Worm (Caenorhabditis elegans) whole organism, L4 larva: ENCODE measurements around the gene nlp-78.

Source experiments
- D1046.2 ChIP-seq: fragments of 200-800 bp; sonication (Bioruptor generic); IDR thresholded peaks from 2 replicates; pipeline ENCODE4 v1.3.6; 2022; ENCODE audit warnings: missing genetic modification characterization, missing compliant biosample characterization
- F37D6.2 ChIP-seq: sonication (generic microtip); optimal IDR thresholded peaks from 2 replicates; lab custom pipeline; 2016; ENCODE audit warnings: mild to moderate bottlenecking, missing genetic modification characterization, missing compliant biosample characterization
- F49E8.2 ChIP-seq: sonication (generic microtip); optimal IDR thresholded peaks from 2 replicates; lab custom pipeline; 2016; ENCODE audit warnings: missing compliant biosample characterization, mild to moderate bottlenecking, missing genetic modification characterization, borderline replicate concordance
- Y105C5A.15 ChIP-seq: fragments of 200-800 bp; sonication (Bioruptor generic); IDR thresholded peaks from 2 replicates; pipeline ENCODE4 v1.3.6; 2022; ENCODE audit warnings: missing genetic modification characterization, missing compliant biosample characterization
- Y75B8A.6 ChIP-seq: fragments of 200-800 bp; sonication (Bioruptor generic); IDR thresholded peaks from 2 replicates; pipeline ENCODE4 v1.3.6; 2022; ENCODE audit warnings: missing genetic modification reagents, missing genetic modification characterization, missing compliant biosample characterization
- ZK337.2 ChIP-seq: fragments of 200-800 bp; sonication (Bioruptor generic); IDR thresholded peaks from 2 replicates; pipeline ENCODE4 v1.3.6; 2022; ENCODE audit warnings: missing genetic modification reagents, missing genetic modification characterization, missing compliant biosample characterization
- ZK546.5 ChIP-seq, 2 experiments: sonication (generic microtip); optimal IDR thresholded peaks; 2 replicates each; lab custom pipeline; 2017; ENCODE audit warnings: missing biosample characterization in 2 of 2, missing genetic modification characterization in 2 of 2
- aha-1 ChIP-seq: fragments of 150-350 bp; peaks from one replicate; lab custom pipeline; 2014; ENCODE audit warnings: missing biosample characterization, missing genetic modification characterization
- ceh-20 ChIP-seq: fragments of 200-800 bp; sonication (Bioruptor generic); IDR thresholded peaks from 2 replicates; pipeline ENCODE4 v1.3.6; 2022; ENCODE audit warnings: missing genetic modification reagents, missing genetic modification characterization, missing compliant biosample characterization
- ceh-28 ChIP-seq: fragments of 150-350 bp; optimal IDR thresholded peaks from 2 replicates; lab custom pipeline; 2014; ENCODE audit warnings: missing biosample characterization, missing genetic modification reagents, missing genetic modification characterization
- ceh-82 ChIP-seq: sonication (generic microtip); optimal IDR thresholded peaks from 2 replicates; lab custom pipeline; 2017; ENCODE audit warnings: missing biosample characterization, missing genetic modification characterization
- cey-2 ChIP-seq: sonication (generic microtip); optimal IDR thresholded peaks from 3 replicates; lab custom pipeline; 2017; ENCODE audit warnings: missing genetic modification characterization, mild to moderate bottlenecking, missing compliant biosample characterization, antibody characterized with exemption, borderline replicate concordance; ENCODE audit not compliant: insufficient read depth
- daf-12 ChIP-seq: fragments of 150-350 bp; optimal IDR thresholded peaks from 2 replicates; lab custom pipeline; 2014; ENCODE audit warnings: missing biosample characterization, missing genetic modification reagents, missing genetic modification characterization
- daf-16 ChIP-seq, 3 experiments: sonication (generic microtip); optimal IDR thresholded peaks; 2 replicates each; lab custom pipeline; 2016 to 2017; ENCODE audit warnings: missing genetic modification characterization in 3 of 3, missing genetic modification reagents in 3 of 3, mild to moderate bottlenecking in 2 of 3, missing compliant biosample characterization in 2 of 3, missing biosample characterization in 1 of 3, moderate library complexity in 1 of 3
- dmd-6 ChIP-seq: fragments of 200-800 bp; sonication (Bioruptor generic); IDR thresholded peaks from 2 replicates; pipeline ENCODE4 v1.3.6; 2022; ENCODE audit warnings: missing genetic modification reagents, missing genetic modification characterization, missing compliant biosample characterization
- dmd-9 ChIP-seq: fragments of 200-800 bp; sonication (Bioruptor generic); IDR thresholded peaks from 2 replicates; pipeline ENCODE4 v1.3.6; 2022; ENCODE audit warnings: missing genetic modification reagents, missing genetic modification characterization, missing compliant biosample characterization
- dpl-1 ChIP-seq: fragments of 150-350 bp; optimal IDR thresholded peaks from 2 replicates; lab custom pipeline; 2014; ENCODE audit warnings: missing biosample characterization, missing genetic modification reagents, missing genetic modification characterization
- dve-1 ChIP-seq: sonication (generic microtip); optimal IDR thresholded peaks from 2 replicates; lab custom pipeline; 2017; ENCODE audit warnings: antibody characterized with exemption, mild to moderate bottlenecking, missing genetic modification characterization, missing compliant biosample characterization; ENCODE audit not compliant: insufficient read depth
- egl-43 ChIP-seq: fragments of 200-800 bp; sonication (Bioruptor generic); IDR thresholded peaks from 2 replicates; pipeline ENCODE4 v1.3.6; 2022; ENCODE audit warnings: missing genetic modification reagents, missing genetic modification characterization, missing compliant biosample characterization
- hlh-11 ChIP-seq: fragments of 200-800 bp; sonication (Bioruptor generic); optimal IDR thresholded peaks from 2 replicates; lab custom pipeline; 2018; ENCODE audit warnings: mild to moderate bottlenecking, missing genetic modification characterization, missing compliant biosample characterization
- hlh-30 ChIP-seq: sonication (generic microtip); optimal IDR thresholded peaks from 2 replicates; lab custom pipeline; 2017; ENCODE audit warnings: antibody characterized with exemption, mild to moderate bottlenecking, missing genetic modification characterization, missing compliant biosample characterization; ENCODE audit not compliant: insufficient read depth
- hmg-1.1 ChIP-seq: fragments of 200-800 bp; sonication (Bioruptor generic); IDR thresholded peaks from 2 replicates; pipeline ENCODE4 v1.3.6; 2022; ENCODE audit warnings: missing genetic modification reagents, missing genetic modification characterization, missing compliant biosample characterization
- lim-7 ChIP-seq: fragments of 200-800 bp; sonication (Bioruptor generic); IDR thresholded peaks from 2 replicates; pipeline ENCODE4 v1.3.6; 2022; ENCODE audit warnings: missing genetic modification characterization, missing compliant biosample characterization
- lin-13 ChIP-seq: fragments of 150-350 bp; optimal IDR thresholded peaks from 2 replicates; lab custom pipeline; 2014; ENCODE audit warnings: missing biosample characterization, missing genetic modification reagents, missing genetic modification characterization
- lin-29 ChIP-seq: fragments of 200-800 bp; sonication (Bioruptor generic); IDR thresholded peaks from 2 replicates; pipeline ENCODE4 v1.3.6; 2022; ENCODE audit warnings: missing genetic modification reagents, missing genetic modification characterization, missing compliant biosample characterization
- lin-38 ChIP-seq: fragments of 200-800 bp; sonication (Bioruptor generic); IDR thresholded peaks from 2 replicates; pipeline ENCODE4 v1.3.6; 2022; ENCODE audit warnings: missing genetic modification reagents, missing genetic modification characterization, missing compliant biosample characterization
- lir-3 ChIP-seq: sonication (generic microtip); optimal IDR thresholded peaks from 2 replicates; lab custom pipeline; 2016; ENCODE audit warnings: mild to moderate bottlenecking, missing genetic modification characterization, missing compliant biosample characterization
- lsy-2 ChIP-seq, 2 experiments: fragments of 150-350 bp in 1 of 2; sonication (generic microtip) in 1 of 2; optimal IDR thresholded peaks; 2 replicates each; lab custom pipeline; 2014 to 2017; ENCODE audit warnings: missing biosample characterization in 2 of 2, missing genetic modification characterization in 2 of 2
- madf-9 ChIP-seq: fragments of 200-800 bp; sonication (Bioruptor generic); conservative IDR thresholded peaks from 2 replicates; pipeline ENCODE4 v1.3.6; 2022; ENCODE audit warnings: missing genetic modification reagents, missing genetic modification characterization, missing compliant biosample characterization
- mep-1 ChIP-seq: fragments of 150-350 bp; sonication (generic microtip); optimal IDR thresholded peaks from 3 replicates; lab custom pipeline; 2014; ENCODE audit warnings: missing biosample characterization, missing genetic modification characterization
- mes-2 ChIP-seq: sonication (generic microtip); optimal IDR thresholded peaks from 2 replicates; lab custom pipeline; 2016; ENCODE audit warnings: missing genotype, mild to moderate bottlenecking, missing genetic modification characterization, missing compliant biosample characterization; ENCODE audit not compliant: poor library complexity, severe bottlenecking
- mxl-3 ChIP-seq: fragments of 200-800 bp; sonication (Bioruptor generic); optimal IDR thresholded peaks from 2 replicates; lab custom pipeline; 2018; ENCODE audit warnings: mild to moderate bottlenecking, missing genetic modification characterization, missing compliant biosample characterization
- nhr-10 ChIP-seq: fragments of 150-350 bp; optimal IDR thresholded peaks from 2 replicates; lab custom pipeline; 2014; ENCODE audit warnings: missing biosample characterization, missing genetic modification characterization
- nhr-102 ChIP-seq: sonication (generic microtip); optimal IDR thresholded peaks from 2 replicates; lab custom pipeline; 2016; ENCODE audit warnings: mild to moderate bottlenecking, missing genetic modification characterization, moderate library complexity, missing compliant biosample characterization
- nhr-41 ChIP-seq: fragments of 200-800 bp; sonication (Bioruptor generic); IDR thresholded peaks from 2 replicates; pipeline ENCODE4 v1.3.6; 2022; ENCODE audit warnings: missing genetic modification reagents, missing genetic modification characterization, missing compliant biosample characterization
- nhr-48 ChIP-seq: sonication (generic microtip); optimal IDR thresholded peaks from 2 replicates; lab custom pipeline; 2016; ENCODE audit warnings: mild to moderate bottlenecking, missing genetic modification characterization, missing compliant biosample characterization
- pha-4 ChIP-seq, 2 experiments: fragments of 150-350 bp in 1 of 2; fragments of 200-800 bp in 1 of 2; sonication (Bioruptor generic) in 1 of 2; IDR thresholded peaks in 1 of 2; optimal IDR thresholded peaks in 1 of 2; 2 replicates each; pipeline versions ENCODE4 v1.3.6 to Lab custom; 2014 to 2022; ENCODE audit warnings: missing genetic modification characterization in 2 of 2, missing genetic modification reagents in 2 of 2, missing biosample characterization in 1 of 2, missing compliant biosample characterization in 1 of 2
- sdz-12 ChIP-seq: fragments of 200-800 bp; sonication (Bioruptor generic); optimal IDR thresholded peaks from 2 replicates; lab custom pipeline; 2018; ENCODE audit warnings: mild to moderate bottlenecking, missing genetic modification characterization, missing compliant biosample characterization
- set-16 ChIP-seq: fragments of 200-800 bp; sonication (Bioruptor generic); IDR thresholded peaks from 2 replicates; pipeline ENCODE4 v1.3.6; 2022; ENCODE audit warnings: missing genetic modification reagents, missing genetic modification characterization, missing compliant biosample characterization
- snpc-4 ChIP-seq: fragments of 150-350 bp; optimal IDR thresholded peaks from 2 replicates; lab custom pipeline; 2014; ENCODE audit warnings: missing biosample characterization, missing genetic modification characterization
- spr-1 ChIP-seq: sonication (generic microtip); optimal IDR thresholded peaks from 2 replicates; lab custom pipeline; 2016; ENCODE audit warnings: mild to moderate bottlenecking, missing genetic modification characterization, missing compliant biosample characterization
- spr-3 ChIP-seq: fragments of 200-800 bp; sonication (Bioruptor generic); optimal IDR thresholded peaks from 2 replicates; lab custom pipeline; 2018; ENCODE audit warnings: mild to moderate bottlenecking, missing genetic modification characterization, missing compliant biosample characterization
- tag-97 ChIP-seq: fragments of 200-800 bp; sonication (Bioruptor generic); IDR thresholded peaks from 2 replicates; pipeline ENCODE4 v1.3.6; 2022; ENCODE audit warnings: missing genetic modification characterization, missing compliant biosample characterization
- unc-130 ChIP-seq: sonication (generic microtip); optimal IDR thresholded peaks from 2 replicates; lab custom pipeline; 2016; ENCODE audit warnings: missing genetic modification reagents, missing genetic modification characterization, missing compliant biosample characterization
- unc-62 ChIP-seq, 3 experiments: fragments of 150-350 bp in 1 of 3; sonication (generic microtip); optimal IDR thresholded peaks in 2 of 3; peaks in 1 of 3; 1 replicate in 1 of 3; 2 replicates in 2 of 3; lab custom pipeline; 2014 to 2017; ENCODE audit warnings: missing biosample characterization in 3 of 3, missing genetic modification characterization in 3 of 3, missing genetic modification reagents in 3 of 3, missing genotype in 1 of 3
- zfp-3 ChIP-seq: fragments of 200-800 bp; sonication (Bioruptor generic); conservative IDR thresholded peaks from 2 replicates; pipeline ENCODE4 v1.3.6; 2022; ENCODE audit warnings: missing genetic modification reagents, missing genetic modification characterization, missing compliant biosample characterization
- zip-2 ChIP-seq: fragments of 150-350 bp; optimal IDR thresholded peaks from 2 replicates; lab custom pipeline; 2014; ENCODE audit warnings: missing biosample characterization, missing genetic modification characterization

nlp-78 gene

DNA sequence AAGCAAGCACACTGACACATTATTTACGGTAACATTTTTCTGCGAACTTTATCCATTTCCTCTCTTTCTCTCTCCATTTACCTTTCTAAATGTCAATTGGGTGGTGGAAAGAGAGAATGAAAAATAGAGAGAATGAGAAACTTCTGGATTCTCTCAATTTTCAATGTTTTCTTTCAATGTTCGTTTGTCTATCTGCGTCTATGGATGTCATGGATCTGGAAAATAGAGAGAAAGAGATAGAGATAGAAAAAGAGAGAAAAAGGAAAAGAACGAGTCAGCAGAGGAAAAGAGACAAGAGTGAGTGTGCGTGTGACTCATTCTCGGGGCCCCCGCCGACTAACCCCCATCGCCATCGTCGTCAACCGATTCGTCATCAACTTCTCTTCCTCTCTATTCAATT is 23.1 kb upstream of the nlp-78 start, which contains the start of gene jun-1 (continued):
- TF ChIP-seq nhr-48 (tag; lab: Kevin White, UChicago) = peak; percentile 73
- no peak for TF ChIP-seq ceh-82 (tag; lab: Kevin White, UChicago)
- no peak for TF ChIP-seq dmd-9
- TF ChIP-seq mep-1 (tag; lab: Kevin White, UChicago) = peak; percentile 93
- peak; percentile 93 for TF ChIP-seq dve-1
- no peak for TF ChIP-seq spr-3 (GFP tag; lab: Kevin White, UChicago)
- TF ChIP-seq dmd-6 (GFP tag; lab: Robert Waterston, UW) = peak; percentile 74
- TF ChIP-seq unc-62 (GFP tag; optimal IDR thresholded peaks at IDR 0.05 in 1 of 2; lab: Kevin White, UChicago) = peak in 1 of 2 experiments; percentile 100
- TF ChIP-seq unc-62 (tag; optimal IDR thresholded peaks at IDR 0.05; lab: Kevin White, UChicago) = no peak
- TF ChIP-seq aha-1 (tag; lab: Kevin White, UChicago) = no peak
- no peak for TF ChIP-seq F49E8.2 (tag; lab: Kevin White, UChicago)
- TF ChIP-seq Y75B8A.6 (GFP tag; lab: Robert Waterston, UW) = no peak
- TF ChIP-seq pha-4 (GFP tag; IDR thresholded peaks at IDR 0.05; lab: Robert Waterston, UW) = 0 out of 2 replicates have a peak, but pooled peaks have one; percentile 22
- no peak for TF ChIP-seq pha-4 (tag; optimal IDR thresholded peaks at IDR 0.05; lab: Kevin White, UChicago)
- peak; percentile 91 for TF ChIP-seq hlh-11 (tag; lab: Kevin White, UChicago)
- no peak for TF ChIP-seq unc-130 (GFP tag; lab: Kevin White, UChicago)
- peak; percentile 70 to 89 for TF ChIP-seq lsy-2 (tag; optimal IDR thresholded peaks at IDR 0.05; lab: Kevin White, UChicago)
- peak; percentile 67; the same call in 1 of the 2 replicates for TF ChIP-seq hmg-1.1 (GFP tag; lab: Robert Waterston, UW)
- TF ChIP-seq ZK546.5 (tag; optimal IDR thresholded peaks at IDR 0.05; lab: Kevin White, UChicago) = no peak
- TF ChIP-seq D1046.2 (GFP tag; lab: Robert Waterston, UW) = no peak
- peak; percentile 41 for TF ChIP-seq set-16 (GFP tag; lab: Robert Waterston, UW)
- peak; percentile 56 for TF ChIP-seq mxl-3 (GFP tag; lab: Kevin White, UChicago)
- TF ChIP-seq daf-16 (GFP tag; optimal IDR thresholded peaks at IDR 0.05; lab: Kevin White, UChicago) = peak in 1 of 2 experiments; percentile 68
- peak; percentile 23 for TF ChIP-seq daf-16 (tag; optimal IDR thresholded peaks at IDR 0.05; lab: Kevin White, UChicago)
- TF ChIP-seq ceh-28 (tag; lab: Kevin White, UChicago) = no peak
- TF ChIP-seq lir-3 (tag; lab: Kevin White, UChicago) = no peak
- peak; percentile 17 for TF ChIP-seq nhr-10 (tag; lab: Kevin White, UChicago)
- TF ChIP-seq zip-2 = peak; percentile 17
- TF ChIP-seq lim-7 (GFP tag; lab: Robert Waterston, UW) = no peak
- no peak for TF ChIP-seq lin-13 (GFP tag; lab: Kevin White, UChicago)
- TF ChIP-seq spr-1 = peak; percentile 51
- 0 out of 2 replicates have a peak, but pooled peaks have one; percentile 35 for TF ChIP-seq ceh-20
- TF ChIP-seq mes-2 (tag; lab: Kevin White, UChicago) = peak; percentile 47
- TF ChIP-seq madf-9 (GFP tag; lab: Robert Waterston, UW) = no peak
- peak; percentile 47 for TF ChIP-seq dpl-1 (GFP tag; lab: Kevin White, UChicago)
- TF ChIP-seq lin-38 (GFP tag; lab: Robert Waterston, UW) = peak; percentile 55
- TF ChIP-seq zfp-3 (GFP tag; lab: Robert Waterston, UW) = no peak; the same call in 1 of the 2 replicates

ce11 chrII:9113759-9114158 is 22.2 kb upstream of the nlp-78 start:
- TF ChIP-seq nhr-41 (GFP tag; lab: Robert Waterston, UW) (0 out of 2 replicates have a peak, but pooled peaks have one; percentile 54), tag-97 (GFP tag; lab: Robert Waterston, UW) (no peak), hmg-1.1 (GFP tag; lab: Robert Waterston, UW) (peak; percentile 62), egl-43 (no peak), sdz-12 (no peak), daf-12 (tag; lab: Kevin White, UChicago) (no peak), ceh-28 (tag; lab: Kevin White, UChicago) (no peak), spr-1 (peak; percentile 59), F37D6.2 (tag; lab: Kevin White, UChicago) (no peak), set-16 (GFP tag; lab: Robert Waterston, UW) (no peak), cey-2 (no peak), aha-1 (tag; lab: Kevin White, UChicago) (no peak), Y105C5A.15 (no peak), snpc-4 (tag; lab: Kevin White, UChicago) (no peak), lin-29 (GFP tag; lab: Robert Waterston, UW) (peak; percentile 59; the same call in 1 of the 2 replicates), daf-16 (GFP tag; optimal IDR thresholded peaks at IDR 0.05; lab: Kevin White, UChicago) (peak in 1 of 2 experiments; percentile 9), daf-16 (tag; optimal IDR thresholded peaks at IDR 0.05; lab: Kevin White, UChicago) (peak; percentile 2), nhr-102 (tag; lab: Kevin White, UChicago) (peak; percentile 39), ZK337.2 (GFP tag; lab: Robert Waterston, UW) (no peak), hlh-30 (peak; percentile 78)
